Fruit fly (Drosophila melanogaster) whole organism, embryonic: ENCODE results near the gene Hmt4-20.

Experiments
- Antp ChIP-seq: fragments of 200-800 bp; sonication (Bioruptor generic); optimal IDR thresholded peaks from 3 replicates; lab custom pipeline; 2016; ENCODE audit warnings: missing biosample characterization, missing genetic modification characterization
- CG2129 ChIP-seq: fragments of 200-800 bp; sonication (Bioruptor generic); IDR thresholded peaks from 2 replicates; pipeline ENCODE4 v1.3.6; 2022; ENCODE audit warnings: missing biosample characterization, missing genetic modification characterization; ENCODE audit not compliant: partially characterized antibody
- CG8359 ChIP-seq: fragments of 200-800 bp; sonication (Bioruptor generic); optimal IDR thresholded peaks from 2 replicates; lab custom pipeline; 2017; ENCODE audit warnings: missing biosample characterization, mild to moderate bottlenecking, missing genetic modification characterization, borderline replicate concordance
- CG9876 ChIP-seq: fragments of 200-800 bp; sonication (Bioruptor generic); optimal IDR thresholded peaks from 2 replicates; lab custom pipeline; 2016; ENCODE audit warnings: missing biosample characterization, missing genetic modification characterization
- CG9932 ChIP-seq: fragments of 200-800 bp; sonication (Bioruptor generic); IDR thresholded peaks from 2 replicates; pipeline ENCODE4 v1.3.6; 2022; ENCODE audit warnings: missing biosample characterization, missing genetic modification characterization
- Dip3 ChIP-seq: fragments of 200-800 bp; sonication (Bioruptor generic); optimal IDR thresholded peaks from 3 replicates; lab custom pipeline; 2016; ENCODE audit warnings: missing biosample characterization, missing genetic modification characterization
- ac ChIP-seq: fragments of 200-800 bp; sonication (Bioruptor generic); optimal IDR thresholded peaks from 3 replicates; lab custom pipeline; 2017; ENCODE audit warnings: missing biosample characterization, mild to moderate bottlenecking, missing genetic modification characterization
- amos ChIP-seq: fragments of 200-800 bp; sonication (Bioruptor generic); IDR thresholded peaks from 2 replicates; pipeline ENCODE4 v1.3.6; 2022; ENCODE audit warnings: missing biosample characterization, missing genetic modification characterization; ENCODE audit not compliant: partially characterized antibody
- fd102C ChIP-seq: fragments of 200-800 bp; sonication (Bioruptor generic); optimal IDR thresholded peaks from 2 replicates; lab custom pipeline; 2018; ENCODE audit warnings: missing biosample characterization, mild to moderate bottlenecking, missing genetic modification characterization, moderate library complexity
- p53 ChIP-seq: fragments of 200-800 bp; sonication (Bioruptor generic); optimal IDR thresholded peaks from 2 replicates; lab custom pipeline; 2016; ENCODE audit warnings: missing biosample characterization, missing genetic modification characterization
- phol ChIP-seq: fragments of 200-800 bp; sonication (Bioruptor generic); optimal IDR thresholded peaks from 3 replicates; lab custom pipeline; 2018; ENCODE audit warnings: missing biosample characterization, mild to moderate bottlenecking, missing genetic modification characterization, moderate library complexity
- pnt ChIP-seq: fragments of 200-800 bp; sonication (Bioruptor generic); optimal IDR thresholded peaks from 3 replicates; lab custom pipeline; 2016; ENCODE audit warnings: missing biosample characterization, missing genetic modification characterization
- seq ChIP-seq: fragments of 200-800 bp; sonication (Bioruptor generic); IDR thresholded peaks from 2 replicates; pipeline ENCODE4 v1.3.6; 2022; ENCODE audit warnings: missing biosample characterization, missing genetic modification characterization

- no peak for TF ChIP-seq CG9876 (GFP tag; lab: Kevin White, UChicago)
- no peak for TF ChIP-seq phol (tag; lab: Kevin White, UChicago)
- TF ChIP-seq Dip3 (GFP tag; lab: Kevin White, UChicago) = no peak
- TF ChIP-seq CG2129 (GFP tag; lab: Robert Waterston, UW) = no peak
- peak; percentile 51 for TF ChIP-seq ac (GFP tag; lab: Kevin White, UChicago)
- TF ChIP-seq fd102C (GFP tag; lab: Kevin White, UChicago) = no peak
- TF ChIP-seq pnt (GFP tag; lab: Kevin White, UChicago) = no peak
- TF ChIP-seq CG8359 (GFP tag; lab: Kevin White, UChicago) = no peak
- no peak for TF ChIP-seq Antp
- no peak for TF ChIP-seq seq
- TF ChIP-seq amos (GFP tag; lab: Robert Waterston, UW) = no peak
- no peak for TF ChIP-seq CG9932 (GFP tag; lab: Robert Waterston, UW)
- TF ChIP-seq p53 (GFP tag; lab: Kevin White, UChicago) = no peak
These were observed 37.3 kb upstream of the Hmt4-20 start for dm6 chrX:692811-693764.
